Worm (Caenorhabditis elegans) whole organism, L4 larva: ENCODE measurements around the gene F54C4.4.

ENCODE experiments used
- daf-12 ChIP-seq: fragments of 150-350 bp; optimal IDR thresholded peaks from 2 replicates; lab custom pipeline; 2014; ENCODE audit warnings: missing biosample characterization, missing genetic modification reagents, missing genetic modification characterization
- egl-27 ChIP-seq: sonication (generic microtip); optimal IDR thresholded peaks from 3 replicates; lab custom pipeline; 2017; ENCODE audit warnings: missing biosample characterization, missing genetic modification reagents, missing genetic modification characterization
- hmg-1.1 ChIP-seq: fragments of 200-800 bp; sonication (Bioruptor generic); IDR thresholded peaks from 2 replicates; pipeline ENCODE4 v1.3.6; 2022; ENCODE audit warnings: missing genetic modification reagents, missing genetic modification characterization, missing compliant biosample characterization
- mep-1 ChIP-seq: fragments of 150-350 bp; sonication (generic microtip); optimal IDR thresholded peaks from 3 replicates; lab custom pipeline; 2014; ENCODE audit warnings: missing biosample characterization, missing genetic modification characterization
- nhr-76 ChIP-seq: fragments of 150-350 bp; optimal IDR thresholded peaks from 2 replicates; lab custom pipeline; 2014; ENCODE audit warnings: missing biosample characterization, missing genetic modification characterization
- pha-4 ChIP-seq, 2 experiments: fragments of 150-350 bp in 1 of 2; fragments of 200-800 bp in 1 of 2; sonication (Bioruptor generic) in 1 of 2; IDR thresholded peaks in 1 of 2; optimal IDR thresholded peaks in 1 of 2; 2 replicates each; pipeline versions ENCODE4 v1.3.6 to Lab custom; 2014 to 2022; ENCODE audit warnings: missing genetic modification characterization in 2 of 2, missing genetic modification reagents in 2 of 2, missing biosample characterization in 1 of 2, missing compliant biosample characterization in 1 of 2
- zag-1 ChIP-seq: fragments of 150-350 bp; optimal IDR thresholded peaks from 2 replicates; lab custom pipeline; 2014; ENCODE audit warnings: missing biosample characterization, missing genetic modification characterization

DNA sequence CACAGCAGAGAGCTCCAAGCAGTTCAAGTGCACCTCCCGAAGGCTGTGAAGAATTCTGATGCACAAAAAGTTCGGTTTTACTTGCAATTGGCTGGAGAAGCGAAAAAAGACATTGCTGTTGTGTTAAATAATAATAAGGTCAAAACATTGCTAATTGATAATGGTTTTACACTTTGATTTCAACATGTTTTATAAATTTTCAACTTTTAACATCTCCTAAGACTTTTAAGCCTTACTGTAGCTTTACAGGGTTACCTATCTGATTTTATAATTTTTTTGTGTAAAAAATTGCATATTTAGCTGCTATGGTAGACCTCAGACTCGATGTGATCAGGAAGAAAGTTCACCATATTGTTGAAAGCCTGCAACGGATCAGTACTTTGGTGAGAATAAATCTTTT, 47.0 kb upstream of the F54C4.4 start, which contains the start of gene pals-25:
- TF ChIP-seq zag-1 (tag; lab: Kevin White, UChicago) (no peak), mep-1 (tag; lab: Kevin White, UChicago) (no peak), hmg-1.1 (no peak), pha-4 (GFP tag; IDR thresholded peaks at IDR 0.05; lab: Robert Waterston, UW) (no peak), pha-4 (tag; optimal IDR thresholded peaks at IDR 0.05; lab: Kevin White, UChicago) (no peak), daf-12 (tag; lab: Kevin White, UChicago) (no peak), egl-27 (tag; lab: Kevin White, UChicago) (no peak), nhr-76 (tag; lab: Kevin White, UChicago) (no peak)
